Fruit fly (Drosophila melanogaster) S2 (cell line): ENCODE results near the gene hob.

Experiments
- CG8478 ChIP-seq: fragments of >200 bp; optimal IDR thresholded peaks from 2 replicates; lab custom pipeline; 2018
- CTCF ChIP-seq, 2 experiments: fragments of >200 bp; optimal IDR thresholded peaks; 2 replicates each; lab custom pipeline; 2018

- TF ChIP-seq CTCF (optimal IDR thresholded peaks at IDR 0.05; lab: Kevin White, UChicago): no peak
- no peak for TF ChIP-seq CG8478 (lab: Kevin White, UChicago)
These were observed 33.2 kb upstream of the hob start for dm6 chr3L:3251659-3252490.
